Fruit fly (Drosophila melanogaster) whole organism, pupa: Measurements from ENCODE around the gene Rpn11.

Experiments
- CG10348 ChIP-seq: fragments of 200-800 bp; sonication (Bioruptor generic); IDR thresholded peaks from 2 replicates; pipeline ENCODE4 v1.3.6; 2022; ENCODE audit warnings: missing biosample characterization, missing genetic modification characterization
- CG12605 ChIP-seq: fragments of 200-800 bp; sonication (Bioruptor generic); IDR thresholded peaks from 2 replicates; pipeline ENCODE4 v1.3.6; 2022; ENCODE audit warnings: missing biosample characterization, missing genetic modification characterization
- CG13204 ChIP-seq: fragments of 200-800 bp; sonication (Bioruptor generic); optimal IDR thresholded peaks from 2 replicates; lab custom pipeline; 2018; ENCODE audit warnings: missing biosample characterization, mild to moderate bottlenecking, missing genetic modification characterization, moderate library complexity
- CG14655 ChIP-seq: fragments of 200-800 bp; sonication (Bioruptor generic); optimal IDR thresholded peaks from 3 replicates; lab custom pipeline; 2017; ENCODE audit warnings: mild to moderate bottlenecking, missing biosample characterization, missing genetic modification reagents, missing genetic modification characterization
- CG15710 ChIP-seq: fragments of 200-800 bp; sonication (Bioruptor generic); optimal IDR thresholded peaks from 2 replicates; lab custom pipeline; 2018; ENCODE audit warnings: missing biosample characterization, mild to moderate bottlenecking, missing genetic modification characterization, moderate library complexity
- CG17806 ChIP-seq: fragments of 200-800 bp; sonication (Bioruptor generic); optimal IDR thresholded peaks from 2 replicates; lab custom pipeline; 2018; ENCODE audit warnings: missing biosample characterization, mild to moderate bottlenecking, missing genetic modification characterization, moderate library complexity
- CG32121 ChIP-seq: fragments of 200-800 bp; sonication (Bioruptor generic); IDR thresholded peaks from 2 replicates; pipeline ENCODE4 v1.3.6; 2022; ENCODE audit warnings: missing biosample characterization, missing genetic modification characterization
- CG34367 ChIP-seq: fragments of 200-800 bp; sonication (Bioruptor generic); optimal IDR thresholded peaks from 2 replicates; lab custom pipeline; 2018; ENCODE audit warnings: missing biosample characterization, mild to moderate bottlenecking, missing genetic modification characterization
- CG4496 ChIP-seq: fragments of 200-800 bp; sonication (Bioruptor generic); IDR thresholded peaks from 3 replicates; pipeline ENCODE4 v1.3.6; 2022; ENCODE audit warnings: missing biosample characterization, missing genetic modification characterization
- CG8159 ChIP-seq: fragments of 200-800 bp; sonication (Bioruptor generic); optimal IDR thresholded peaks from 3 replicates; lab custom pipeline; 2018; ENCODE audit warnings: missing biosample characterization, mild to moderate bottlenecking, missing genetic modification characterization, moderate library complexity
- CG8301 ChIP-seq: fragments of 200-800 bp; sonication (Bioruptor generic); optimal IDR thresholded peaks from 2 replicates; lab custom pipeline; 2018; ENCODE audit warnings: missing biosample characterization, mild to moderate bottlenecking, missing genetic modification characterization
- CG9948 ChIP-seq: fragments of 200-800 bp; sonication (Bioruptor generic); optimal IDR thresholded peaks from 2 replicates; lab custom pipeline; 2018; ENCODE audit warnings: missing biosample characterization, mild to moderate bottlenecking, missing genetic modification characterization, moderate library complexity
- D1 ChIP-seq: fragments of 200-800 bp; sonication (Bioruptor generic); optimal IDR thresholded peaks from 2 replicates; lab custom pipeline; 2018; ENCODE audit warnings: missing biosample characterization, mild to moderate bottlenecking, missing genetic modification characterization, moderate library complexity
- EcR ChIP-seq: fragments of 200-800 bp; sonication (Bioruptor generic); optimal IDR thresholded peaks from 3 replicates; lab custom pipeline; 2019; ENCODE audit warnings: missing biosample characterization, missing genetic modification characterization, mild to moderate bottlenecking, moderate library complexity, missing genetic modification reagents
- Ets98B ChIP-seq: fragments of 200-800 bp; sonication (Bioruptor generic); IDR thresholded peaks from 2 replicates; pipeline ENCODE4 v1.3.6; 2022; ENCODE audit warnings: missing biosample characterization, missing genetic modification characterization
- Pif1A ChIP-seq: fragments of 200-800 bp; sonication (Bioruptor generic); optimal IDR thresholded peaks from 3 replicates; lab custom pipeline; 2016; ENCODE audit warnings: missing biosample characterization, missing genetic modification characterization
- Pif1B ChIP-seq: fragments of 200-800 bp; sonication (Bioruptor generic); optimal IDR thresholded peaks from 3 replicates; lab custom pipeline; 2016; ENCODE audit warnings: missing biosample characterization, missing genetic modification characterization
- Snoo ChIP-seq: fragments of 200-800 bp; sonication (Bioruptor generic); optimal IDR thresholded peaks from 3 replicates; lab custom pipeline; 2017; ENCODE audit warnings: missing biosample characterization, mild to moderate bottlenecking, missing genetic modification characterization, inconsistent platforms
- fd96Ca ChIP-seq: fragments of 200-800 bp; sonication (Bioruptor generic); IDR thresholded peaks from 3 replicates; pipeline ENCODE4 v1.3.6; 2022; ENCODE audit warnings: missing biosample characterization, missing genetic modification characterization
- gl ChIP-seq: fragments of 200-800 bp; sonication (Bioruptor generic); optimal IDR thresholded peaks from 2 replicates; lab custom pipeline; 2018; ENCODE audit warnings: missing biosample characterization, mild to moderate bottlenecking, missing genetic modification characterization
- rn ChIP-seq: fragments of 200-800 bp; sonication (Bioruptor generic); IDR thresholded peaks from 2 replicates; pipeline ENCODE4 v1.3.6; 2022; ENCODE audit warnings: missing biosample characterization, missing genetic modification characterization

The Rpn11 gene

DNA sequence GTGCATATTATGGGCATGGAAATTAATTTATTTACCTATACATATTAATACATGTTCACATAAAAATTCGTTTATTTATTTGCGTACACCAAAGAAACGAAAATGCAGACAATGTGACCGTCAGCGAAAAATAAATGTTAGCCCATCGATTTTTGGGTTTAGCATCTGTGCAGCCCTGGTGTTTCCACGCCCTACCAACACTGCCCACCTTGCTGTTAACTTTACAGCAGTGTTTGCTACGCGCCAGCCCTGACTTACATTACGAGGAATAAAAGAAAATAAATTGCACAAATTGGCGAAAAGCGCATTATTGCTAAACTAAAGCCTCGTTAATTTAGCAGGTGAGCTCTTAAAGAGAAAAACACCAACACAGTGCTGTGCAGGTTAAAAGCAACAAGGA lies 16.5 kb downstream of the Rpn11 start, which contains the start of the genes CG33995, CG44000 and CG44001:
Gene CG33995 (plus strand): TSS at position 228 of the 400 bp plus-strand sequence.
Gene CG44000 (plus strand): TSS at position 228 of the 400 bp plus-strand sequence.
Gene CG44001 (plus strand): TSS at position 228 of the 400 bp plus-strand sequence.
- peak; percentile 7 for TF ChIP-seq Pif1A (GFP tag; lab: Kevin White, UChicago)
- TF ChIP-seq Pif1B = peak; percentile 0
- peak; percentile 41; the same call in 2 of the 3 replicates for TF ChIP-seq CG4496 (GFP tag; lab: Robert Waterston, UW)
- no peak for TF ChIP-seq CG8301 (tag; lab: Kevin White, UChicago)
- no peak for TF ChIP-seq CG9948 (tag; lab: Kevin White, UChicago)
- no peak for TF ChIP-seq EcR (GFP tag; lab: Kevin White, UChicago)
- no peak for TF ChIP-seq rn
- no peak for TF ChIP-seq CG17806 (tag; lab: Kevin White, UChicago)
- peak; percentile 18 for TF ChIP-seq CG15710 (tag; lab: Kevin White, UChicago)
- TF ChIP-seq Ets98B (GFP tag; lab: Robert Waterston, UW) = peak; percentile 5
- TF ChIP-seq CG13204 (GFP tag; lab: Kevin White, UChicago) = no peak
- TF ChIP-seq fd96Ca (GFP tag; lab: Robert Waterston, UW) = 0 out of 3 replicates have a peak, but pooled peaks have one; percentile 43
- peak; percentile 1 for TF ChIP-seq CG14655 (GFP tag; lab: Kevin White, UChicago)
- peak; percentile 6 for TF ChIP-seq Snoo
- no peak for TF ChIP-seq CG12605 (GFP tag; lab: Robert Waterston, UW)
- peak; percentile 32 for TF ChIP-seq CG8159 (tag; lab: Kevin White, UChicago)
- TF ChIP-seq D1 (tag; lab: Kevin White, UChicago) = peak; percentile 3
- no peak for TF ChIP-seq CG10348

DNA sequence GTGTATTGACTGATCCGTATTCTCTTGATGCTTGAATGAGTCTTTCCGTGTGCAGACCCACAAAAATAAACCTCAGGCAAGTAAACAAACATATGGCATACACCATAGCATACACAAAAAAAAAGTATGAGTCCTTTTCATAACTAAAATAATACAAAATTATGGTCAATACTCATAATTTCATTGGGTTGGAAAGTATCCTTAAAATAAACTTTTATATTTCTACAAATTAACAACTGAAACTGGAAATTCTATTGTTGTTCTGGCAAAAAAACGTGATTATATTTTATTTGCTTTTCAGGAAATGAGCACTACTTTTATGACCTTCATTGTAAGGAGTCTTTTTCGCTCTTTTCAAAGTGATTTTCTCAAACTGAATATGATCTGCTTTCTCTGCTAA lies 17.5 kb downstream of the Rpn11 start:
- TF ChIP-seq CG8301 (tag; lab: Kevin White, UChicago) (no peak), CG8159 (tag; lab: Kevin White, UChicago) (peak; percentile 14), Snoo (no peak)

DNA sequence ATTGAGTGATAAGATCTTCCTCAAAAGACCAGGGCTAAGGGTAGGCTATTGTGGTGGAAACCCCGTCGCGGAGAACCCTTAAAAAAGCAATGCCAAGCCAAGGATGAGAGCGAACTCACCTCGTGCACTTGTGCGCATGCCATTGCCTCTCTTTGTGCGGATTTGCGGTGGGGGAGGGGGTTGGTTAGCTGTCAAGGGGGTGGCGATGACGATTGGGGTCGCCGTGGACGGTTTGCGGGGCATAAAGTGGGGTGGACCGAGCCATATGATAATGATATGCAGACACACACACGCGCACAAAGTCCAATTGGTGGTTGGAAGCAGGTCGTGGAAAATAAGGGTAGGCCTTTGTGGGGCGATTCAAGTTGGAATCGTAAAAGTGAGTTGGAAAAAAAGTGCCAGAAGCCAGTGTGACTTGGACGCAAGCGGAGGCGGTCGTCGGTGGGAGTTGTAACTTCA lies 22.2 kb downstream of the Rpn11 start, which contains the start of the genes CG14042 and SP555:
Gene CG14042 (plus strand): TSS at position 308 of the 459 bp plus-strand sequence.
Gene SP555 (plus strand): TSS at position 308 of the 459 bp plus-strand sequence.
- TF ChIP-seq CG10348 = no peak
- no peak for TF ChIP-seq CG9948 (tag; lab: Kevin White, UChicago)
- TF ChIP-seq fd96Ca (GFP tag; lab: Robert Waterston, UW) = 0 out of 3 replicates have a peak, but pooled peaks have one; percentile 18
- TF ChIP-seq EcR (GFP tag; lab: Kevin White, UChicago) = no peak
- no peak for TF ChIP-seq gl (tag; lab: Kevin White, UChicago)
- no peak for TF ChIP-seq Snoo

DNA sequence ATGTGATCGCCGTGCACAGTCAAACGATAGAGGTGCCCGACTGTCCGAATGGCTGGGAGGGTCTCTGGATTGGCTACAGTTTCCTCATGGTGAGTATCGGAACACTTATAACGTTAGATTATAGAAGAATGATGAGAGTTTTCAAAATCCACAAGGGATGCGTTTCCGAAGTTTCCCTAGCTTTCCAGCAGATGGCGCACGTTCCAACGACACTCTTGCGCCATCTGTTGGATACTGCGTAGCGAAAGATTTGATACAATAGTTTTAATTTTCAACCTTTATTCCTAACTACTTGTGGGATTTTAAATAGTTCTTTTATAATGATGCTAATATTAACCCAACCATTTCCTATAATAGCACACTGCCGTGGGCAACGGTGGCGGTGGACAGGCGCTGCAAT lies 23.5 kb downstream of the Rpn11 start:
- TF ChIP-seq CG34367 (tag; lab: Kevin White, UChicago) = no peak
- TF ChIP-seq EcR (GFP tag; lab: Kevin White, UChicago) = no peak
- no peak for TF ChIP-seq CG15710 (tag; lab: Kevin White, UChicago)
- no peak for TF ChIP-seq CG12605 (GFP tag; lab: Robert Waterston, UW)
- TF ChIP-seq D1 (tag; lab: Kevin White, UChicago) = no peak
- no peak for TF ChIP-seq fd96Ca (GFP tag; lab: Robert Waterston, UW)
- TF ChIP-seq CG17806 (tag; lab: Kevin White, UChicago) = no peak
- TF ChIP-seq CG4496 (GFP tag; lab: Robert Waterston, UW) = no peak
- no peak for TF ChIP-seq CG10348
- TF ChIP-seq CG8159 (tag; lab: Kevin White, UChicago) = no peak
- TF ChIP-seq Ets98B (GFP tag; lab: Robert Waterston, UW) = no peak
- TF ChIP-seq CG13204 (GFP tag; lab: Kevin White, UChicago) = no peak
- no peak for TF ChIP-seq CG8301 (tag; lab: Kevin White, UChicago)
- no peak for TF ChIP-seq CG9948 (tag; lab: Kevin White, UChicago)
- TF ChIP-seq gl (tag; lab: Kevin White, UChicago) = no peak
- TF ChIP-seq, all 21 proteins: peak for 0

DNA sequence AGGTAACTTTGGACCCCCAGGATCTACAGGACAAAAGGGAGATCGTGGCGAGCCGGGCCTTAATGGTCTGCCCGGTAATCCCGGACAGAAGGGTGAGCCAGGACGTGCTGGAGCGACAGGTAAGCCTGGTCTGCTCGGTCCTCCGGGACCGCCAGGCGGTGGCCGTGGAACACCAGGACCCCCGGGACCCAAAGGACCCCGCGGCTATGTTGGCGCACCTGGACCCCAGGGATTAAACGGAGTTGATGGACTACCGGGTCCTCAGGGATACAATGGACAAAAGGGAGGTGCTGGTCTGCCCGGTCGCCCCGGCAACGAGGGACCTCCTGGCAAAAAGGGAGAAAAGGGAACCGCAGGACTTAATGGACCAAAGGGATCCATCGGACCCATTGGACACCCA lies 27.7 kb downstream of the Rpn11 start:
- TF ChIP-seq CG32121 = no peak
- TF ChIP-seq rn = no peak
- no peak for TF ChIP-seq CG34367 (tag; lab: Kevin White, UChicago)
- TF ChIP-seq EcR (GFP tag; lab: Kevin White, UChicago) = no peak
- TF ChIP-seq CG9948 (tag; lab: Kevin White, UChicago) = no peak
- TF ChIP-seq gl (tag; lab: Kevin White, UChicago) = no peak
- TF ChIP-seq CG13204 (GFP tag; lab: Kevin White, UChicago) = no peak
- TF ChIP-seq Pif1A (GFP tag; lab: Kevin White, UChicago) = no peak
- no peak for TF ChIP-seq CG15710 (tag; lab: Kevin White, UChicago)
- no peak for TF ChIP-seq CG12605 (GFP tag; lab: Robert Waterston, UW)
- TF ChIP-seq CG8301 (tag; lab: Kevin White, UChicago) = no peak
- no peak for TF ChIP-seq CG17806 (tag; lab: Kevin White, UChicago)
- TF ChIP-seq CG8159 (tag; lab: Kevin White, UChicago) = no peak

DNA sequence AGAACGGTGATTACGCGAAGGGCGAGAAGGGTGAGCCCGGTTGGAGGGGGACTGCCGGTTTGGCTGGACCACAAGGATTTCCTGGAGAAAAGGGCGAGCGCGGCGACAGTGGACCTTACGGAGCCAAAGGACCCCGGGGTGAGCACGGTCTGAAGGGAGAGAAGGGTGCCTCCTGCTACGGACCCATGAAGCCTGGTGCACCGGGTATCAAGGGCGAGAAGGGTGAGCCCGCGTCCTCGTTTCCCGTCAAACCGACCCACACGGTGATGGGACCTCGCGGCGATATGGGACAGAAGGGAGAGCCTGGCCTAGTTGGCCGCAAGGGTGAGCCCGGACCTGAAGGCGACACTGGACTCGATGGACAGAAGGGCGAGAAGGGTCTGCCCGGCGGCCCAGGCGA lies 28.2 kb downstream of the Rpn11 start:
- no peak for TF ChIP-seq CG14655 (GFP tag; lab: Kevin White, UChicago)
- TF ChIP-seq Pif1B = no peak
- no peak for TF ChIP-seq D1 (tag; lab: Kevin White, UChicago)
- no peak for TF ChIP-seq CG15710 (tag; lab: Kevin White, UChicago)
- TF ChIP-seq gl (tag; lab: Kevin White, UChicago) = no peak
- no peak for TF ChIP-seq CG12605 (GFP tag; lab: Robert Waterston, UW)
- no peak for TF ChIP-seq CG34367 (tag; lab: Kevin White, UChicago)
- TF ChIP-seq fd96Ca (GFP tag; lab: Robert Waterston, UW) = no peak
- TF ChIP-seq CG10348 = no peak
- TF ChIP-seq Ets98B (GFP tag; lab: Robert Waterston, UW) = no peak
